Worm (Caenorhabditis elegans): Measurements from ENCODE around the gene srv-8.

Gene srv-8

ce11 chrV:13407913-13408312, 12.6 kb downstream of the srv-8 start, which contains the start of gene F53F1.3 (continued):
- TF ChIP-seq ces-1 (GFP tag; optimal IDR thresholded peaks at IDR 0.05): no peak

- no peak for TF ChIP-seq cey-2 (tag; optimal IDR thresholded peaks at IDR 0.05; ENCODE audit: borderline replicate concordance, insufficient read depth)
- TF ChIP-seq aha-1 (tag): peak; percentile 91
- peak; percentile 11 for TF ChIP-seq nhr-28 (tag; optimal IDR thresholded peaks at IDR 0.05)
Measured at ce11 chrV:13406511-13406910, 14.0 kb downstream of the srv-8 start, which contains the start of gene F53F1.2. Gene F53F1.2, plus strand, starts transcription at chrV:13406816.

ce11 chrV:13406032-13406431, 14.5 kb downstream of the srv-8 start, which contains the start of gene cutl-1:
Gene cutl-1, minus strand, starts transcription at chrV:13406114.
- no peak for TF ChIP-seq F10B5.3 (tag; optimal IDR thresholded peaks at IDR 0.05)
- peak; percentile 74 for TF ChIP-seq T20F7.1 (GFP tag; optimal IDR thresholded peaks at IDR 0.05)
- peak; percentile 94 for TF ChIP-seq Y48G9A.11 (GFP tag; IDR thresholded peaks at IDR 0.05)
- TF ChIP-seq vab-7 (GFP tag; IDR thresholded peaks at IDR 0.05): no peak
- TF ChIP-seq lsy-2 (tag; optimal IDR thresholded peaks at IDR 0.05): peak in 1 of 2 experiments; percentile 15

- TF ChIP-seq zip-11 (GFP tag; IDR thresholded peaks at IDR 0.05): no peak
- no peak for TF ChIP-seq php-3 (GFP tag; IDR thresholded peaks at IDR 0.05)
- peak; percentile 57 for TF ChIP-seq nhr-11 (tag; optimal IDR thresholded peaks at IDR 0.05)
- peak; percentile 57 for TF ChIP-seq hlh-11 (tag; optimal IDR thresholded peaks at IDR 0.05)
- no peak for TF ChIP-seq rbr-2 (tag; optimal IDR thresholded peaks at IDR 0.05)
- TF ChIP-seq ceh-32 (tag; optimal IDR thresholded peaks at IDR 0.05; ENCODE audit: poor library complexity): no peak
- no peak for TF ChIP-seq zfp-3 (GFP tag; conservative IDR thresholded peaks at IDR 0.05)
- TF ChIP-seq mxl-3 (GFP tag; optimal IDR thresholded peaks at IDR 0.05): no peak
- TF ChIP-seq spr-1 (tag; optimal IDR thresholded peaks at IDR 0.05): no peak
- no peak for TF ChIP-seq daf-16 (GFP tag; optimal IDR thresholded peaks at IDR 0.05)
- no peak for TF ChIP-seq daf-16 (tag; optimal IDR thresholded peaks at IDR 0.05)
- no peak for TF ChIP-seq dmd-8 (GFP tag; IDR thresholded peaks at IDR 0.05)
- TF ChIP-seq daf-12 (tag; optimal IDR thresholded peaks at IDR 0.05): no peak
- TF ChIP-seq pqm-1 (tag; optimal IDR thresholded peaks at IDR 0.05): no peak
- TF ChIP-seq fos-1 (tag; optimal IDR thresholded peaks at IDR 0.05): no peak
- TF ChIP-seq zip-2 (tag; optimal IDR thresholded peaks at IDR 0.05): no peak
- TF ChIP-seq nhr-77 (tag; optimal IDR thresholded peaks at IDR 0.05): no peak
- TF ChIP-seq nhr-6 (tag; optimal IDR thresholded peaks at IDR 0.05): no peak
- no peak for TF ChIP-seq attf-4 (tag; optimal IDR thresholded peaks at IDR 0.05)
- no peak for TF ChIP-seq ceh-62 (tag; optimal IDR thresholded peaks at IDR 0.05)
- TF ChIP-seq lim-7 (GFP tag; IDR thresholded peaks at IDR 0.05): no peak
- TF ChIP-seq daf-19 (GFP tag; conservative IDR thresholded peaks at IDR 0.05): no peak
- TF ChIP-seq unc-62 (GFP tag; optimal IDR thresholded peaks at IDR 0.05 in 1 of 2): peak in 1 of 2 experiments; percentile 95
- TF ChIP-seq unc-62 (tag; optimal IDR thresholded peaks at IDR 0.05): no peak
- no peak for TF ChIP-seq mdl-1 (tag; optimal IDR thresholded peaks at IDR 0.05)
- no peak for TF ChIP-seq F37D6.2 (tag; optimal IDR thresholded peaks at IDR 0.05)
- TF ChIP-seq nhr-28 (tag; optimal IDR thresholded peaks at IDR 0.05): peak; percentile 69
- no peak for TF ChIP-seq set-16 (GFP tag; IDR thresholded peaks at IDR 0.05)
- TF ChIP-seq ceh-20 (GFP tag; IDR thresholded peaks at IDR 0.05): no peak
- no peak for TF ChIP-seq mep-1 (tag; optimal IDR thresholded peaks at IDR 0.05)
- TF ChIP-seq nhr-42 (GFP tag; IDR thresholded peaks at IDR 0.05): no peak
- TF ChIP-seq hlh-30 (tag; optimal IDR thresholded peaks at IDR 0.05; ENCODE audit: insufficient read depth): peak; percentile 72
Measured at ce11 chrV:13402524-13402923, 18.0 kb downstream of the srv-8 start.
